Fruit fly (Drosophila melanogaster) ovary, adult (tissue): ENCODE data around the gene euc.

Experiments
- CG17801 ChIP-seq: fragments of 200-800 bp; optimal IDR thresholded peaks from 2 replicates; lab custom pipeline; 2019; ENCODE audit warnings: missing biosample characterization, mild to moderate bottlenecking, missing genetic modification characterization, moderate library complexity; ENCODE audit not compliant: partially characterized antibody

The euc gene

DNA sequence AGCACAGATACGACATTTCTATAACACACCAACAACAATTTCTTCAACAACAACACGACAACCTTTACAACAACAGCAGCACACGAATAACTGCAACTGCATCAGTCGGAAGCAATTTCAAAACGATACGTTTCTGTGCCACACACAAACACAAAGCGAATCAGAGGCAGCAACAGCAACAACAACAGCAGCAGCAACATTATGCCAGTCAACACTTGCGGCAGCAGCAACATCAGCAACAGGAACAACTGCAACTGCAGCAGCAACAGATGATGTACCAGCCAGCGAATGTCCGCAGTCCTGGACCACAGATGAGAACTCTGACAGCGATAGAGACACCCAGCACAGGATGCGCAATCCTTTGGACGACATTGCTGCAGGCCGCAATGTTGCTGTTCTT is 31.3 kb downstream of the euc start:
- TF ChIP-seq CG17801 (GFP tag; lab: Kevin White, UChicago), result no peak

DNA sequence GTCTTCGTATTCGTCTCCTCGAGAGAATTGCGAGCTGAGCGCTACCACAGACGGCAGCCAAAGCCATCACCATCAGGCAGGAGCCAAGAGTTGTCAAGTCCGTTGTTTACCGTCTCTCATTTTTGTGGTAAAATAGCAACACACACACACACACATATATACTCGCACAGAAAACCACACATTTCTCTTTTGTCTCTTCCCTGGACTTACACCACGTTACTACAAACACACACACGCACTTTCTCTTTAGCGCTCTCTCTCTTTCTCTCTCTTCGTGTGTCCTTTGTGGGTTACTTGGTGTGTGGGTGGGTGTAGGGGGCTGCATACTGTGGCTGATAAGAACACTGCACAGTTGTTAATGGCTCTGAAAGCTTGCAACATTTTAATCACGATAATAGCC is 46.9 kb downstream of the euc start:
- no peak for TF ChIP-seq CG17801 (GFP tag; lab: Kevin White, UChicago)

DNA sequence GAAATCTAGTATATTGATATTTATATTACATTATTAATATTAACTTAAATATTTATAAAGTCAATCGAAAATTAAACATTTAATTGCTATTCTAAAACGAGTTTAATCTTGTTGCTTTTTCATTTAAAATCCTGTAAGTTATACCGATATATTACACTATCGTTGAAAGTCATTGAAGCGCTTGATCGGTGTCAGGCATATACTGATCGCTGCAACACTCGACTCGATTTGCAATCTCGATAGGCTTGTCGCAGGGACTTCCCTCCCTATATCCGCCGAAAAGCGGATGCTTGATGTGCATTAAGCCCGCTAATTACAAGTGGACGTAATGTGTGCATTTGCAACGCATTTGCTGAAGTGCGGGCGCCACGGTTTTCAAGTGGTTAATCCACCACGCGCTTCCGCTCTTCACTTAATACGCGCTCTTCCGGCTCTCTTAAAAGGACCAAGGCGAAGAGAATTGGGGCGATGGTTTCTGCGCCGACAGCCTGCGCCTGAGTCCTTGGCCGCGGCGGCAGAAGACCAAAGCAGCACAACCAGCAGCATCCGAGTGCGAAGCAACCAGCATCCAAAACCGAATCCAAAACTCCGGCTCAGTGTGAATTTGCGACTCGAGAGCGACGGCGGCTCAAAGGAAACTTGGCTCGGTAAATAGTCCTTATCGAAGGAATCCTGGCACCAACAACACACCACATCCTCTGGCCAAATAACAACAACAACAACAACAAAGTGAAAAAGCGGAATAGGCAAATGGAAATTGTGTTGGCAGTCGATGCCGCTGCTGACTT is 49.5 kb downstream of the euc start, which contains the start of gene CG42613:
Gene CG42613 (plus strand): TSS at position 279 of the 788 bp plus-strand sequence.
- no peak for TF ChIP-seq CG17801 (GFP tag; lab: Kevin White, UChicago)

DNA sequence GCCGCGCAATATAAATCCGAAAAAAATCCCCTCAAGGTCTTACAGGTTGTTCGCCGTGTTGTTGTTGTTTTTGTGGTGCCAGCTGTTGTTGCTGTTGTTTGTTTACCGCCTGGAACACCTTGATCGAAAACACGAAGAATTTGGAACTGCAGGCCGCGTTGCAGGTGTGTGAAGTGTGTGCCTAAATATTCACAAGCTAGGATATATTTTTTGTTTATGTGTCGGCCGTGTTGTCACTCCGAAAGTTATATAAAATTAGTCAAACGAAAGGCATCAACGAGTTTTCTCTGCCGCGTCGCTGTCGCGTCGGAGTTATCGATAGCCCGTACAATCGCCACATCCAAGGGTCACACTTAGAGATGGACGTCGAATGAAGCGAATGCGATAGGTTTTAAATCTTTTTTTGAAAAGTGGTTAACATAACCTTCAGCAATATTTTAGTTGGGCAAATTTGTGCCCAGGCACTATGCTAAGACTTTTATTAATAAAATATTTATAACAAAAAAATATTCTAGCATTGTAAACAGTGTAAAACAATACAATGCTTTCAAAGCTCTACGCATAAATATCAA is 50.2 kb downstream of the euc start, which contains the start of gene Mpc1:
Gene Mpc1 (minus strand): TSS at position 314 of the 572 bp plus-strand sequence.
- peak; percentile 40 for TF ChIP-seq CG17801 (GFP tag; lab: Kevin White, UChicago)
